Fruit fly (Drosophila melanogaster) whole organism, embryonic: ENCODE data around the gene Alp13.

ENCODE experiments used
- CG12155 ChIP-seq: fragments of 200-800 bp; sonication (Bioruptor generic); optimal IDR thresholded peaks from 3 replicates; lab custom pipeline; 2016; ENCODE audit warnings: missing biosample characterization, missing genetic modification characterization
- CG13775 ChIP-seq: fragments of 200-800 bp; sonication (Bioruptor generic); optimal IDR thresholded peaks from 3 replicates; lab custom pipeline; 2017; ENCODE audit warnings: missing biosample characterization, mild to moderate bottlenecking, missing genetic modification characterization
- CG14050 ChIP-seq: fragments of 200-800 bp; sonication (Bioruptor generic); IDR thresholded peaks from 3 replicates; pipeline ENCODE4 v1.3.6; 2022; ENCODE audit warnings: missing biosample characterization, missing genetic modification characterization
- CG14710 ChIP-seq: fragments of 200-800 bp; sonication (Bioruptor generic); optimal IDR thresholded peaks from 3 replicates; lab custom pipeline; 2019; ENCODE audit warnings: missing biosample characterization, mild to moderate bottlenecking, missing genetic modification characterization, moderate library complexity
- CG15269 ChIP-seq: fragments of 200-800 bp; sonication (Bioruptor generic); optimal IDR thresholded peaks from 2 replicates; lab custom pipeline; 2018; ENCODE audit warnings: missing biosample characterization, mild to moderate bottlenecking, missing genetic modification characterization, moderate library complexity
- CG1529 ChIP-seq: fragments of 200-800 bp; sonication (Bioruptor generic); optimal IDR thresholded peaks from 3 replicates; lab custom pipeline; 2018; ENCODE audit warnings: missing biosample characterization, missing genetic modification characterization
- CG17612 ChIP-seq: fragments of 200-800 bp; sonication (Bioruptor generic); IDR thresholded peaks from 2 replicates; pipeline ENCODE4 v1.3.6; 2022; ENCODE audit warnings: missing biosample characterization, missing genetic modification characterization
- CG30020 ChIP-seq: fragments of 200-800 bp; optimal IDR thresholded peaks from 2 replicates; lab custom pipeline; 2019; ENCODE audit warnings: missing biosample characterization, mild to moderate bottlenecking, missing genetic modification characterization, moderate library complexity
- CG30431 ChIP-seq: fragments of 200-800 bp; sonication (Bioruptor generic); optimal IDR thresholded peaks from 2 replicates; lab custom pipeline; 2017; ENCODE audit warnings: missing biosample characterization, missing genetic modification characterization
- CG3065 ChIP-seq: fragments of 200-800 bp; sonication (Bioruptor generic); optimal IDR thresholded peaks from 2 replicates; lab custom pipeline; 2016; ENCODE audit warnings: missing biosample characterization, missing genetic modification characterization
- CG32767 ChIP-seq: fragments of 200-800 bp; sonication (Bioruptor generic); IDR thresholded peaks from 2 replicates; pipeline ENCODE4 v1.3.6; 2022; ENCODE audit warnings: missing biosample characterization, missing genetic modification characterization
- CG33557 ChIP-seq: fragments of 200-800 bp; sonication (Bioruptor generic); optimal IDR thresholded peaks from 2 replicates; lab custom pipeline; 2019; ENCODE audit warnings: missing biosample characterization, mild to moderate bottlenecking, missing genetic modification characterization, moderate library complexity
- CG34422 ChIP-seq: fragments of 200-800 bp; sonication (Bioruptor generic); IDR thresholded peaks from 3 replicates; pipeline ENCODE4 v1.3.6; 2022; ENCODE audit warnings: missing biosample characterization, missing genetic modification characterization
- CG4730 ChIP-seq: fragments of 200-800 bp; sonication (Bioruptor generic); IDR thresholded peaks from 2 replicates; pipeline ENCODE4 v1.3.6; 2022; ENCODE audit warnings: missing biosample characterization, missing genetic modification characterization
- CG6175 ChIP-seq: fragments of 200-800 bp; sonication (Bioruptor generic); IDR thresholded peaks from 3 replicates; pipeline ENCODE4 v1.3.6; 2022; ENCODE audit warnings: missing biosample characterization, missing genetic modification characterization
- CG7987 ChIP-seq: fragments of 200-800 bp; sonication (Bioruptor generic); optimal IDR thresholded peaks from 2 replicates; lab custom pipeline; 2018; ENCODE audit warnings: missing biosample characterization, mild to moderate bottlenecking, missing genetic modification characterization, moderate library complexity
- CG8359 ChIP-seq: fragments of 200-800 bp; sonication (Bioruptor generic); optimal IDR thresholded peaks from 2 replicates; lab custom pipeline; 2017; ENCODE audit warnings: missing biosample characterization, mild to moderate bottlenecking, missing genetic modification characterization, borderline replicate concordance
- CG8388 ChIP-seq: fragments of 200-800 bp; sonication (Bioruptor generic); optimal IDR thresholded peaks from 2 replicates; lab custom pipeline; 2019; ENCODE audit warnings: missing biosample characterization, mild to moderate bottlenecking, missing genetic modification characterization, moderate library complexity
- CG8944 ChIP-seq: fragments of 200-800 bp; sonication (Bioruptor generic); optimal IDR thresholded peaks from 3 replicates; lab custom pipeline; 2016; ENCODE audit warnings: missing biosample characterization, missing genetic modification characterization
- CG9609 ChIP-seq: fragments of 200-800 bp; sonication (Bioruptor generic); optimal IDR thresholded peaks from 3 replicates; lab custom pipeline; 2016; ENCODE audit warnings: missing biosample characterization, missing genetic modification characterization
- Fer3 ChIP-seq: fragments of 200-800 bp; sonication (Bioruptor generic); optimal IDR thresholded peaks from 2 replicates; lab custom pipeline; 2018; ENCODE audit warnings: missing biosample characterization, mild to moderate bottlenecking, missing genetic modification characterization, moderate library complexity
- Gug ChIP-seq: fragments of 200-800 bp; sonication (Bioruptor generic); IDR thresholded peaks from 4 replicates; pipeline ENCODE4 v1.3.6; 2022; ENCODE audit warnings: missing biosample characterization, missing genetic modification characterization
- Hmr ChIP-seq: fragments of 200-800 bp; sonication (Bioruptor generic); optimal IDR thresholded peaks from 3 replicates; lab custom pipeline; 2017; ENCODE audit warnings: mild to moderate bottlenecking, missing biosample characterization, missing genetic modification reagents, missing genetic modification characterization
- Kr ChIP-seq: fragments of 200-800 bp; sonication (Bioruptor generic); optimal IDR thresholded peaks from 2 replicates; lab custom pipeline; 2017; ENCODE audit warnings: missing biosample characterization, mild to moderate bottlenecking, missing genetic modification characterization
- Lhr ChIP-seq: fragments of 200-800 bp; sonication (Bioruptor generic); optimal IDR thresholded peaks from 3 replicates; lab custom pipeline; 2017; ENCODE audit warnings: mild to moderate bottlenecking, missing biosample characterization, missing genetic modification reagents, missing genetic modification characterization
- MTF-1 ChIP-seq: fragments of 200-800 bp; sonication (Bioruptor generic); optimal IDR thresholded peaks from 2 replicates; lab custom pipeline; 2018; ENCODE audit warnings: missing biosample characterization, mild to moderate bottlenecking, missing genetic modification characterization, borderline replicate concordance
- Max ChIP-seq: fragments of 200-800 bp; sonication (Bioruptor generic); optimal IDR thresholded peaks from 2 replicates; lab custom pipeline; 2016; ENCODE audit warnings: missing biosample characterization, mild to moderate bottlenecking, missing genetic modification characterization
- Xbp1 ChIP-seq: fragments of 200-800 bp; sonication (Bioruptor generic); optimal IDR thresholded peaks from 3 replicates; lab custom pipeline; 2016; ENCODE audit warnings: missing biosample characterization, mild to moderate bottlenecking, missing genetic modification characterization
- bab2 ChIP-seq: fragments of 200-800 bp; sonication (Bioruptor generic); optimal IDR thresholded peaks from 2 replicates; lab custom pipeline; 2016; ENCODE audit warnings: missing biosample characterization, missing genetic modification characterization
- bowl ChIP-seq: fragments of 200-800 bp; sonication (Bioruptor generic); IDR thresholded peaks from 2 replicates; pipeline ENCODE4 v1.3.6; 2022; ENCODE audit warnings: missing biosample characterization, missing genetic modification characterization
- cas ChIP-seq: fragments of 200-800 bp; sonication (Bioruptor generic); IDR thresholded peaks from 2 replicates; pipeline ENCODE4 v1.3.6; 2022; ENCODE audit warnings: missing biosample characterization, missing genetic modification characterization
- crc ChIP-seq: fragments of 200-800 bp; sonication (Bioruptor generic); optimal IDR thresholded peaks from 2 replicates; lab custom pipeline; 2016; ENCODE audit warnings: missing biosample characterization, missing genetic modification characterization
- ems ChIP-seq: fragments of 200-800 bp; sonication (Bioruptor generic); optimal IDR thresholded peaks from 3 replicates; lab custom pipeline; 2016; ENCODE audit warnings: missing biosample characterization, missing genetic modification characterization
- fd64A ChIP-seq: fragments of 200-800 bp; sonication (Bioruptor generic); optimal IDR thresholded peaks from 3 replicates; lab custom pipeline; 2018; ENCODE audit warnings: missing biosample characterization, mild to moderate bottlenecking, missing genetic modification characterization
- grn ChIP-seq: fragments of 200-800 bp; sonication (Bioruptor generic); optimal IDR thresholded peaks from 3 replicates; lab custom pipeline; 2017; ENCODE audit warnings: missing biosample characterization, missing genetic modification characterization
- her ChIP-seq: fragments of 200-800 bp; sonication (Bioruptor generic); optimal IDR thresholded peaks from 2 replicates; lab custom pipeline; 2016; ENCODE audit warnings: missing biosample characterization, missing genetic modification characterization
- ken ChIP-seq: fragments of 200-800 bp; sonication (Bioruptor generic); IDR thresholded peaks from 3 replicates; pipeline ENCODE4 v1.3.6; 2022; ENCODE audit warnings: missing biosample characterization, missing genetic modification characterization
- mam ChIP-seq: fragments of 200-800 bp; sonication (Bioruptor generic); optimal IDR thresholded peaks from 3 replicates; lab custom pipeline; 2016; ENCODE audit warnings: missing biosample characterization, missing genetic modification characterization
- nmo ChIP-seq: fragments of 200-800 bp; sonication (Bioruptor generic); optimal IDR thresholded peaks from 2 replicates; lab custom pipeline; 2018; ENCODE audit warnings: missing biosample characterization, mild to moderate bottlenecking, missing genetic modification characterization, moderate library complexity
- p53 ChIP-seq: fragments of 200-800 bp; sonication (Bioruptor generic); optimal IDR thresholded peaks from 2 replicates; lab custom pipeline; 2016; ENCODE audit warnings: missing biosample characterization, missing genetic modification characterization
- pfk ChIP-seq: fragments of 200-800 bp; sonication (Bioruptor generic); optimal IDR thresholded peaks from 2 replicates; lab custom pipeline; 2018; ENCODE audit warnings: missing biosample characterization, mild to moderate bottlenecking, missing genetic modification characterization, moderate library complexity
- pho ChIP-seq: fragments of 200-800 bp; sonication (Bioruptor generic); optimal IDR thresholded peaks from 2 replicates; lab custom pipeline; 2016; ENCODE audit warnings: missing biosample characterization, missing genetic modification characterization
- pros ChIP-seq: fragments of 200-800 bp; sonication (Bioruptor generic); optimal IDR thresholded peaks from 3 replicates; lab custom pipeline; 2019; ENCODE audit warnings: missing biosample characterization, mild to moderate bottlenecking, missing genetic modification characterization, moderate library complexity
- ro ChIP-seq: fragments of 200-800 bp; sonication (Bioruptor generic); IDR thresholded peaks from 2 replicates; pipeline ENCODE4 v1.3.6; 2022; ENCODE audit warnings: missing biosample characterization, missing genetic modification characterization
- salm ChIP-seq: fragments of 200-800 bp; sonication (Bioruptor generic); optimal IDR thresholded peaks from 2 replicates; lab custom pipeline; 2018; ENCODE audit warnings: missing biosample characterization, mild to moderate bottlenecking, missing genetic modification characterization
- sens ChIP-seq: fragments of 200-800 bp; sonication (Bioruptor generic); peaks from one replicate; lab custom pipeline; 2016; ENCODE audit warnings: missing biosample characterization, missing genetic modification characterization
- sim ChIP-seq: fragments of 200-800 bp; sonication (Bioruptor generic); IDR thresholded peaks from 2 replicates; pipeline ENCODE4 v1.3.6; 2022; ENCODE audit warnings: missing biosample characterization, missing genetic modification characterization
- tio ChIP-seq: fragments of 200-800 bp; sonication (Bioruptor generic); optimal IDR thresholded peaks from 2 replicates; lab custom pipeline; 2017; ENCODE audit warnings: missing biosample characterization, missing genetic modification characterization, inconsistent platforms
- tll ChIP-seq, 2 experiments: fragments of 200-800 bp in 1 of 2; fragments of >200 bp in 1 of 2; sonication (Bioruptor generic) in 1 of 2; optimal IDR thresholded peaks; 2 replicates each; lab custom pipeline; 2017 to 2019; ENCODE audit warnings: missing biosample characterization in 2 of 2, missing genetic modification characterization in 2 of 2, mild to moderate bottlenecking in 1 of 2, moderate library complexity in 1 of 2
- tup ChIP-seq: fragments of 200-800 bp; sonication (Bioruptor generic); optimal IDR thresholded peaks from 2 replicates; lab custom pipeline; 2016; ENCODE audit warnings: missing biosample characterization, mild to moderate bottlenecking, missing genetic modification characterization, moderate library complexity
- twi ChIP-seq: fragments of 200-800 bp; optimal IDR thresholded peaks from 2 replicates; lab custom pipeline; 2019; ENCODE audit warnings: missing biosample characterization, mild to moderate bottlenecking, missing genetic modification characterization, moderate library complexity
- yki ChIP-seq: fragments of >200 bp; optimal IDR thresholded peaks from 3 replicates; lab custom pipeline; 2018

Alp13 gene

DNA sequence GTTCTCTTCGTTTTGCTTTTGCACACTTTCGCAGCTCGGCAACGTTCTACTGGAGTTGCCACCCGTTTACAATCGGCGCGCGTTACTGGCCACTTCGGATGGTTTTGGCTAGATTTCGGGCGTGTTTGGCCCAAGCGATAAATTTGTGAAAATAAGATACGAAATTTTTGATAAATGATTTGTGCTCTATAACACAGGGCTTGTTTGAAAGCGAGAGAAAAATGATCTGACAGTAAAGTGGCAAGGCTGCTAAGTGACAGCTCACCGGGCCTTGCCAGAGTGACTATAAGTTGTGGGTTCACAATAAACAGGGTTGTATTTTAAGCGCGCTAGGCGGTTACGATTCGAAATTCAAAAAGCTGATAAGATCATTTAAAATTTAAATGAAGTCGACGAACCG lies 34.8 kb upstream of the Alp13 start, which contains the start of gene Fmr1 (continued):
- TF ChIP-seq CG12155 (GFP tag; lab: Kevin White, UChicago) (peak; percentile 46), CG3065 (GFP tag; lab: Kevin White, UChicago) (no peak), pfk (GFP tag; lab: Kevin White, UChicago) (no peak), CG8944 (GFP tag; lab: Kevin White, UChicago) (peak; percentile 64), CG8388 (GFP tag; lab: Kevin White, UChicago) (no peak), MTF-1 (no peak), CG14050 (GFP tag; lab: Robert Waterston, UW) (no peak; the same call in 2 of the 3 replicates), Gug (GFP tag; lab: Robert Waterston, UW) (peak; percentile 69; the same call in 3 of the 4 replicates), CG33557 (no peak), Kr (GFP tag; lab: Kevin White, UChicago) (no peak), bowl (no peak), yki (lab: Kevin White, UChicago) (no peak), cas (GFP tag; lab: Robert Waterston, UW) (no peak), crc (peak; percentile 33), CG32767 (GFP tag; lab: Robert Waterston, UW) (no peak), CG30431 (GFP tag; lab: Kevin White, UChicago) (no peak), bab2 (GFP tag; lab: Kevin White, UChicago) (peak; percentile 54), fd64A (no peak), CG14710 (tag; lab: Kevin White, UChicago) (peak; percentile 87), tll (GFP tag; optimal IDR thresholded peaks at IDR 0.05; lab: Kevin White, UChicago) (peak; percentile 30 to 73), her (GFP tag; lab: Kevin White, UChicago) (no peak), tio (GFP tag; lab: Kevin White, UChicago) (peak; percentile 22), sens (GFP tag; lab: Kevin White, UChicago) (peak; percentile 83), nmo (GFP tag; lab: Kevin White, UChicago) (peak; percentile 77), CG34422 (no peak), CG13775 (peak; percentile 66), CG9609 (GFP tag; lab: Kevin White, UChicago) (peak; percentile 64), p53 (GFP tag; lab: Kevin White, UChicago) (peak; percentile 39), pho (GFP tag; lab: Kevin White, UChicago) (peak; percentile 42), salm (tag; lab: Kevin White, UChicago) (no peak), CG1529 (GFP tag; lab: Kevin White, UChicago) (no peak), CG4730 (GFP tag; lab: Robert Waterston, UW) (no peak), ken (GFP tag; lab: Robert Waterston, UW) (no peak), CG7987 (GFP tag; lab: Kevin White, UChicago) (peak; percentile 52), sim (GFP tag; lab: Robert Waterston, UW) (no peak), CG17612 (GFP tag; lab: Robert Waterston, UW) (no peak), twi (tag; lab: Kevin White, UChicago) (peak; percentile 36), ems (peak; percentile 27), CG15269 (tag; lab: Kevin White, UChicago) (peak; percentile 45), Lhr (GFP tag; lab: Kevin White, UChicago) (peak; percentile 85), mam (GFP tag; lab: Kevin White, UChicago) (peak; percentile 68), CG6175 (no peak), CG8359 (GFP tag; lab: Kevin White, UChicago) (no peak), Xbp1 (GFP tag; lab: Kevin White, UChicago) (peak; percentile 63), CG30020 (tag; lab: Kevin White, UChicago) (peak; percentile 28), Fer3 (peak; percentile 33), ro (GFP tag; lab: Robert Waterston, UW) (no peak), grn (GFP tag; lab: Kevin White, UChicago) (peak; percentile 70), pros (GFP tag; lab: Kevin White, UChicago) (no peak), tup (no peak), Max (GFP tag; lab: Kevin White, UChicago) (peak; percentile 42), Hmr (GFP tag; lab: Kevin White, UChicago) (no peak)
